Worm (Caenorhabditis elegans): ENCODE results near the gene tsn-1.

The tsn-1 gene

ce11 chrII:4667572-4667971 lies 39.0 kb upstream of the tsn-1 start, which contains the start of gene fut-5:
fut-5 (minus strand) TSS chrII:4667672.
- TF ChIP-seq mbf-1 (tag; optimal IDR thresholded peaks at IDR 0.05) (no peak), nhr-6 (tag; optimal IDR thresholded peaks at IDR 0.05) (no peak), Y55F3AM.14 (GFP tag; optimal IDR thresholded peaks at IDR 0.05) (no peak), nhr-237 (tag; optimal IDR thresholded peaks at IDR 0.05) (no peak)

ce11 chrII:4671692-4672091 lies 34.9 kb upstream of the tsn-1 start, which contains the start of gene T05A7.6:
T05A7.6 (minus strand) TSS chrII:4671792.
- no peak for TF ChIP-seq alr-1 (tag; optimal IDR thresholded peaks at IDR 0.05)
- TF ChIP-seq nhr-11 (tag; optimal IDR thresholded peaks at IDR 0.05) = no peak
- no peak for TF ChIP-seq blmp-1 (tag; optimal IDR thresholded peaks at IDR 0.05; ENCODE audit: insufficient read depth)
- TF ChIP-seq F13H6.1 (tag; optimal IDR thresholded peaks at IDR 0.05) = no peak
- TF ChIP-seq nhr-21 (tag; optimal IDR thresholded peaks at IDR 0.05) = no peak
- no peak for TF ChIP-seq lsy-2 (tag; optimal IDR thresholded peaks at IDR 0.05)

ce11 chrII:4672584-4673110 lies 34.0 kb upstream of the tsn-1 start, which contains the start of the genes clec-140 and hmg-11:
clec-140 (plus strand) TSS chrII:4673060.
hmg-11 (plus strand) TSS chrII:4673085.
- TF ChIP-seq snpc-4 (tag; optimal IDR thresholded peaks at IDR 0.05) (peak; percentile 11), nhr-129 (tag; optimal IDR thresholded peaks at IDR 0.05) (peak; percentile 68), nhr-77 (tag; optimal IDR thresholded peaks at IDR 0.05) (no peak), egl-27 (tag; optimal IDR thresholded peaks at IDR 0.05) (peak; percentile 26), unc-55 (GFP tag; optimal IDR thresholded peaks at IDR 0.05) (peak; percentile 53), zag-1 (tag; optimal IDR thresholded peaks at IDR 0.05) (peak; percentile 42), F13H6.1 (tag; optimal IDR thresholded peaks at IDR 0.05) (no peak), elt-3 (tag; optimal IDR thresholded peaks at IDR 0.05) (no peak), gmeb-1 (tag; optimal IDR thresholded peaks at IDR 0.05) (no peak), nhr-237 (tag; optimal IDR thresholded peaks at IDR 0.05) (no peak), mdl-1 (tag; optimal IDR thresholded peaks at IDR 0.05) (peak; percentile 50 to 60), C34F6.9 (tag; optimal IDR thresholded peaks at IDR 0.05) (peak; percentile 80), sma-3 (GFP tag; optimal IDR thresholded peaks at IDR 0.05) (peak; percentile 26), sma-9 (GFP tag; optimal IDR thresholded peaks at IDR 0.05) (no peak), sma-9 (tag; optimal IDR thresholded peaks at IDR 0.05) (no peak), fos-1 (tag; optimal IDR thresholded peaks at IDR 0.05) (peak; percentile 94), crh-2 (tag; optimal IDR thresholded peaks at IDR 0.05) (no peak)

- TF ChIP-seq dmd-4 (tag; optimal IDR thresholded peaks at IDR 0.05) (no peak), skn-1 (tag; optimal IDR thresholded peaks at IDR 0.05) (no peak), fos-1 (tag; optimal IDR thresholded peaks at IDR 0.05) (no peak), nhr-237 (tag; optimal IDR thresholded peaks at IDR 0.05) (no peak), nhr-6 (tag; optimal IDR thresholded peaks at IDR 0.05) (no peak), blmp-1 (tag; optimal IDR thresholded peaks at IDR 0.05; ENCODE audit: insufficient read depth) (no peak), mab-5 (tag; optimal IDR thresholded peaks at IDR 0.05) (no peak), R02D3.7 (tag; optimal IDR thresholded peaks at IDR 0.05) (no peak), lin-13 (GFP tag; optimal IDR thresholded peaks at IDR 0.05) (no peak), sem-4 (tag; optimal IDR thresholded peaks at IDR 0.05) (no peak), lsy-2 (tag; optimal IDR thresholded peaks at IDR 0.05) (no peak), ZK546.5 (tag; optimal IDR thresholded peaks at IDR 0.05) (no peak), nhr-21 (tag; optimal IDR thresholded peaks at IDR 0.05) (no peak), unc-55 (GFP tag; optimal IDR thresholded peaks at IDR 0.05) (no peak), snpc-4 (tag; optimal IDR thresholded peaks at IDR 0.05) (no peak), F13H6.1 (tag; optimal IDR thresholded peaks at IDR 0.05) (no peak), unc-39 (tag; optimal IDR thresholded peaks at IDR 0.05) (no peak), mdl-1 (tag; optimal IDR thresholded peaks at IDR 0.05) (no peak), nhr-12 (tag; optimal IDR thresholded peaks at IDR 0.05) (no peak)
Measured at ce11 chrII:4673242-4673641, 33.4 kb upstream of the tsn-1 start.

ce11 chrII:4673670-4674069 lies 33.0 kb upstream of the tsn-1 start:
- no peak for TF ChIP-seq ceh-16 (tag; optimal IDR thresholded peaks at IDR 0.05)
- TF ChIP-seq lin-13 (GFP tag; optimal IDR thresholded peaks at IDR 0.05) = no peak
- no peak for TF ChIP-seq blmp-1 (tag; optimal IDR thresholded peaks at IDR 0.05; ENCODE audit: insufficient read depth)
- TF ChIP-seq unc-39 (tag; optimal IDR thresholded peaks at IDR 0.05) = no peak
- no peak for TF ChIP-seq skn-1 (tag; optimal IDR thresholded peaks at IDR 0.05)
- no peak for TF ChIP-seq mab-5 (tag; optimal IDR thresholded peaks at IDR 0.05)

All from whole organism, L2 larva.